Worm (Caenorhabditis elegans): ENCODE data around the gene T05C12.4.

The T05C12.4 gene

ce11 chrII:8177095-8177494 is 3.1 kb downstream of the T05C12.4 start, which contains the start of gene acr-14:
acr-14 (minus strand) TSS chrII:8177195.
- TF ChIP-seq ztf-4 (tag; optimal IDR thresholded peaks at IDR 0.05), result no peak
- TF ChIP-seq ZK546.5 (tag; optimal IDR thresholded peaks at IDR 0.05), result no peak
- TF ChIP-seq lsy-2 (tag; optimal IDR thresholded peaks at IDR 0.05), result no peak
- TF ChIP-seq ztf-1 (GFP tag; conservative IDR thresholded peaks at IDR 0.05), result no peak
- no peak for TF ChIP-seq sma-9 (GFP tag; optimal IDR thresholded peaks at IDR 0.05)
- TF ChIP-seq sma-9 (tag; optimal IDR thresholded peaks at IDR 0.05), result no peak
- TF ChIP-seq aly-2 (tag; optimal IDR thresholded peaks at IDR 0.05), result no peak
- no peak for TF ChIP-seq ceh-16 (tag; optimal IDR thresholded peaks at IDR 0.05)
- no peak for TF ChIP-seq zag-1 (tag; optimal IDR thresholded peaks at IDR 0.05)
- TF ChIP-seq nhr-129 (tag; optimal IDR thresholded peaks at IDR 0.05), result no peak
- TF ChIP-seq elt-1 (tag; optimal IDR thresholded peaks at IDR 0.05), result no peak
- no peak for TF ChIP-seq egl-27 (tag; optimal IDR thresholded peaks at IDR 0.05)
- TF ChIP-seq nhr-77 (tag; optimal IDR thresholded peaks at IDR 0.05), result no peak
- TF ChIP-seq mbf-1 (tag; optimal IDR thresholded peaks at IDR 0.05), result no peak
- TF ChIP-seq unc-55 (GFP tag; optimal IDR thresholded peaks at IDR 0.05), result no peak
- TF ChIP-seq lin-11 (tag; optimal IDR thresholded peaks at IDR 0.05), result no peak
- no peak for TF ChIP-seq lin-39 (tag; optimal IDR thresholded peaks at IDR 0.05)
- TF ChIP-seq peb-1 (tag; optimal IDR thresholded peaks at IDR 0.05), result no peak

DNA sequence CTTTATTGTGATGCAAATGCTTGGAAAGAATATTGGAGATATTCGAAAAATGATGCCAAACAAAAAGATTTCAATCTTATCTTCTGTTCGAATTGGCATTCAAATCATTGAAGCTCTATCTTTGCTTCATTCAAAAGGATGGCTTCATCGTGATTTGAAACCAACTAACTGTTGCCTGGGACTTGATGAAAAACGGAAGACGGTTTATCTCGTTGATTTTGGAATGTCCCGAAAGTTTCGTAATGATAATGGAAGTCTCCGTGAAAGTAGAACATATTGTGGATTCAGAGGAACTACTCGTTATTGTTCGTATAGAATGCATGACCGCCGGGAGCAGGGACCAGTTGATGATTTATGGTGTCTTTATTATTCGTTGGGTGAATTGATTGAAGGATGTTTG is 6.0 kb downstream of the T05C12.4 start:
- TF ChIP-seq nhr-23 (tag; optimal IDR thresholded peaks at IDR 0.05), result no peak
- no peak for TF ChIP-seq Y55F3AM.14 (GFP tag; optimal IDR thresholded peaks at IDR 0.05)
- TF ChIP-seq ceh-16 (tag; optimal IDR thresholded peaks at IDR 0.05), result no peak
- TF ChIP-seq dmd-4 (tag; optimal IDR thresholded peaks at IDR 0.05), result no peak
- TF ChIP-seq crh-2 (tag; optimal IDR thresholded peaks at IDR 0.05), result no peak
- TF ChIP-seq egl-27 (tag; optimal IDR thresholded peaks at IDR 0.05), result no peak
- TF ChIP-seq elt-1 (tag; optimal IDR thresholded peaks at IDR 0.05), result no peak
- TF ChIP-seq sma-9 (GFP tag; optimal IDR thresholded peaks at IDR 0.05), result no peak
- TF ChIP-seq sma-9 (tag; optimal IDR thresholded peaks at IDR 0.05), result no peak
- no peak for TF ChIP-seq lin-11 (tag; optimal IDR thresholded peaks at IDR 0.05)
- TF ChIP-seq mab-5 (tag; optimal IDR thresholded peaks at IDR 0.05), result no peak
- no peak for TF ChIP-seq gmeb-1 (tag; optimal IDR thresholded peaks at IDR 0.05)
- TF ChIP-seq zag-1 (tag; optimal IDR thresholded peaks at IDR 0.05), result no peak
- no peak for TF ChIP-seq nhr-12 (tag; optimal IDR thresholded peaks at IDR 0.05)
- no peak for TF ChIP-seq nhr-10 (tag; optimal IDR thresholded peaks at IDR 0.05)
- no peak for TF ChIP-seq elt-3 (tag; optimal IDR thresholded peaks at IDR 0.05)
- no peak for TF ChIP-seq ztf-4 (tag; optimal IDR thresholded peaks at IDR 0.05)
- no peak for TF ChIP-seq nhr-237 (tag; optimal IDR thresholded peaks at IDR 0.05)
- no peak for TF ChIP-seq lin-13 (GFP tag; optimal IDR thresholded peaks at IDR 0.05)
- TF ChIP-seq sem-4 (tag; optimal IDR thresholded peaks at IDR 0.05), result no peak

ce11 chrII:8173449-8173848 is 6.7 kb downstream of the T05C12.4 start, which contains the start of the genes decr-1.3 and T05C12.1:
decr-1.3 (minus strand) TSS chrII:8173549.
T05C12.1 (plus strand) TSS chrII:8173680.
- TF ChIP-seq crh-2 (tag; optimal IDR thresholded peaks at IDR 0.05) (no peak), dmd-4 (tag; optimal IDR thresholded peaks at IDR 0.05) (no peak), nhr-129 (tag; optimal IDR thresholded peaks at IDR 0.05) (no peak), sma-9 (GFP tag; optimal IDR thresholded peaks at IDR 0.05) (no peak), sma-9 (tag; optimal IDR thresholded peaks at IDR 0.05) (no peak), nhr-237 (tag; optimal IDR thresholded peaks at IDR 0.05) (no peak)

DNA sequence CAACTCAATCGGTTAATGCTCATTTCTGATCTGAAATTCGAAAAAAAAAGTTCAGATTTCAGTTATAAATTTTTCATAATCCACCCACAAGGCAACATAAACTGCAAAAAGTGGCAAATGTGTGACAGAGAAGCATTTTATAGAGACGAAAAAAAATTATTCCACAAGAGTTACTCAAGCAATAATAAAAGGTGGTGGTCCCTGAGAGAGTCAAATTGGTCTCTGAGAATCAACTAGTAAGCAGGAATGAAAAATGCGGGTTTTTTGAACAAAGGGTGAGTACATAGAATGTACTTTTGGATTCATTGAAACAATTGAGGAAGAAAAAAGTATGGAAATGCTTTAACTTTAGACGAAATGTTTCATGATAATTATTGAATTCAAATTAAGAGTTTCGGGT is 9.8 kb downstream of the T05C12.4 start, which contains the start of gene T05C12.11:
Gene T05C12.11, minus strand, starts transcription at position 101 of the 400 bp plus-strand sequence.
- no peak for TF ChIP-seq nhr-23 (tag; optimal IDR thresholded peaks at IDR 0.05)
- TF ChIP-seq C34F6.9 (tag; optimal IDR thresholded peaks at IDR 0.05), result no peak
- TF ChIP-seq ceh-16 (tag; optimal IDR thresholded peaks at IDR 0.05), result no peak
- no peak for TF ChIP-seq nhr-77 (tag; optimal IDR thresholded peaks at IDR 0.05)
- no peak for TF ChIP-seq sma-9 (GFP tag; optimal IDR thresholded peaks at IDR 0.05)
- TF ChIP-seq sma-9 (tag; optimal IDR thresholded peaks at IDR 0.05), result no peak
- TF ChIP-seq snpc-4 (tag; optimal IDR thresholded peaks at IDR 0.05), result no peak
- no peak for TF ChIP-seq ztf-4 (tag; optimal IDR thresholded peaks at IDR 0.05)
- TF ChIP-seq mdl-1 (tag; optimal IDR thresholded peaks at IDR 0.05), result no peak
- TF ChIP-seq nhr-12 (tag; optimal IDR thresholded peaks at IDR 0.05), result no peak
- no peak for TF ChIP-seq lin-11 (tag; optimal IDR thresholded peaks at IDR 0.05)
- TF ChIP-seq lsy-2 (tag; optimal IDR thresholded peaks at IDR 0.05), result no peak

DNA sequence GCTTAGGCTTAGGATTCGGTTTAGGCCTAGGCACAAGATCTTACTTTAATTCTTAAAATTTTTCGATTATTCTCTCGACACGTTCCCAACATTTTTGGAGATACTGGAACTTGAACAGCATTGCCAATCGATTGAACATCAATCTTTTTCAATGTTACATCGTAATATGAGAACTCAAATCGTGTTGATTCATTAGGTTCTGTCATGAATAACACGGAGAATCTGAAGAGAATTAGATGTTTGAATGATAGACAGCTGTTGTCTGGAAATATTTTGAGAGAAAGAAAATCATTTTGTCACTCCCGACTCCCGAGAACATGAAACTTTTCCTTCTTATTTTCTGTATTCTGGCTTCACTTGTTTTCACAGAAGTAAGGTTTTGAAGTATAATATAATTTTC is 10.9 kb downstream of the T05C12.4 start, which contains the start of gene T05C12.15:
Gene T05C12.15, plus strand, starts transcription at position 301 of the 400 bp plus-strand sequence.
- no peak for TF ChIP-seq egl-27 (tag; optimal IDR thresholded peaks at IDR 0.05)
- TF ChIP-seq peb-1 (tag; optimal IDR thresholded peaks at IDR 0.05), result no peak
- TF ChIP-seq mab-5 (tag; optimal IDR thresholded peaks at IDR 0.05), result no peak
- no peak for TF ChIP-seq dmd-4 (tag; optimal IDR thresholded peaks at IDR 0.05)
- TF ChIP-seq nhr-21 (tag; optimal IDR thresholded peaks at IDR 0.05), result no peak
- TF ChIP-seq lsy-2 (tag; optimal IDR thresholded peaks at IDR 0.05), result no peak
- TF ChIP-seq skn-1 (tag; optimal IDR thresholded peaks at IDR 0.05), result no peak
- TF ChIP-seq fos-1 (tag; optimal IDR thresholded peaks at IDR 0.05), result no peak
- TF ChIP-seq blmp-1 (tag; optimal IDR thresholded peaks at IDR 0.05; ENCODE audit: insufficient read depth), result no peak
- no peak for TF ChIP-seq mbf-1 (tag; optimal IDR thresholded peaks at IDR 0.05)
- TF ChIP-seq ZK546.5 (tag; optimal IDR thresholded peaks at IDR 0.05), result no peak
- no peak for TF ChIP-seq F13H6.1 (tag; optimal IDR thresholded peaks at IDR 0.05)
- TF ChIP-seq nhr-77 (tag; optimal IDR thresholded peaks at IDR 0.05), result no peak
- no peak for TF ChIP-seq lin-39 (tag; optimal IDR thresholded peaks at IDR 0.05)
- TF ChIP-seq aly-2 (tag; optimal IDR thresholded peaks at IDR 0.05), result no peak
- TF ChIP-seq nhr-6 (tag; optimal IDR thresholded peaks at IDR 0.05), result no peak
